Worm (Caenorhabditis elegans) whole organism, mixed stage, embryonic: Measurements from ENCODE around the gene osm-1.

Experiments
- ces-1 ChIP-seq: fragments of 150-350 bp; optimal IDR thresholded peaks from 2 replicates; lab custom pipeline; 2014; ENCODE audit warnings: missing biosample characterization, missing genetic modification reagents, missing genetic modification characterization
- elt-3 ChIP-seq: fragments of 150-350 bp; optimal IDR thresholded peaks from 2 replicates; lab custom pipeline; 2014; ENCODE audit warnings: missing biosample characterization, missing genetic modification characterization
- mab-5 ChIP-seq: fragments of 150-350 bp; optimal IDR thresholded peaks from 2 replicates; lab custom pipeline; 2014; ENCODE audit warnings: missing biosample characterization, missing genetic modification characterization
- pha-4 ChIP-seq: fragments of 150-350 bp; optimal IDR thresholded peaks from 2 replicates; lab custom pipeline; 2018; ENCODE audit warnings: missing biosample characterization, missing genetic modification reagents, missing genetic modification characterization
- sptf-1 ChIP-seq: sonication (generic microtip); optimal IDR thresholded peaks from 2 replicates; lab custom pipeline; 2017; ENCODE audit warnings: mild to moderate bottlenecking, missing genetic modification characterization, moderate library complexity, missing compliant biosample characterization
- unc-62 ChIP-seq: fragments of 150-350 bp; optimal IDR thresholded peaks from 2 replicates; lab custom pipeline; 2014; ENCODE audit warnings: missing biosample characterization, missing genetic modification reagents, missing genetic modification characterization
- ztf-11 ChIP-seq: fragments of 150-350 bp; optimal IDR thresholded peaks from 2 replicates; lab custom pipeline; 2014; ENCODE audit warnings: missing biosample characterization, missing genetic modification characterization

- TF ChIP-seq ztf-11 (tag; lab: Kevin White, UChicago) (no peak), mab-5 (no peak), pha-4 (tag; lab: Kevin White, UChicago) (no peak), sptf-1 (tag; lab: Kevin White, UChicago) (no peak), unc-62 (no peak), ces-1 (GFP tag; lab: Kevin White, UChicago) (no peak), elt-3 (no peak)
Observed at ce11 chrX:16535192-16535591, 5.3 kb upstream of the osm-1 start.
